Fruit fly (Drosophila melanogaster): ENCODE results near the gene CG10853.

CG10853 gene

dm6 chr3L:3942241-3943028 is 5.3 kb upstream of the CG10853 start, which contains the start of the genes CG10863 and CG14982 (continued):
- TF ChIP-seq Bdp1 (GFP tag; optimal IDR thresholded peaks at IDR 0.05) = no peak
- no peak for TF ChIP-seq pan (optimal IDR thresholded peaks at IDR 0.05)
- TF ChIP-seq pan (GFP tag; optimal IDR thresholded peaks at IDR 0.05 in 1 of 2, IDR thresholded peaks at IDR 0.05 in 1 of 2) = no peak
- TF ChIP-seq sisA (GFP tag; IDR thresholded peaks at IDR 0.05) = no peak
- no peak for TF ChIP-seq bigmax (GFP tag; optimal IDR thresholded peaks at IDR 0.05)
- TF ChIP-seq HmgZ (tag; optimal IDR thresholded peaks at IDR 0.05) = peak; percentile 64
- no peak for TF ChIP-seq CG42726 (GFP tag; IDR thresholded peaks at IDR 0.05; ENCODE audit: partially characterized antibody)
- TF ChIP-seq nau (GFP tag; optimal IDR thresholded peaks at IDR 0.05) = no peak
- TF ChIP-seq gt (GFP tag; IDR thresholded peaks at IDR 0.05) = no peak
- no peak for TF ChIP-seq CG17829 (tag; optimal IDR thresholded peaks at IDR 0.05)
- TF ChIP-seq so (GFP tag; IDR thresholded peaks at IDR 0.05) = no peak
- peak; percentile 85 for TF ChIP-seq pfk (GFP tag; optimal IDR thresholded peaks at IDR 0.05)
- no peak for TF ChIP-seq nom (GFP tag; optimal IDR thresholded peaks at IDR 0.05)
- TF ChIP-seq CG8944 (GFP tag; optimal IDR thresholded peaks at IDR 0.05) = no peak
- no peak for TF ChIP-seq CG14710 (tag; optimal IDR thresholded peaks at IDR 0.05)
- no peak for TF ChIP-seq NC2α (GFP tag; optimal IDR thresholded peaks at IDR 0.05)
- no peak for TF ChIP-seq chif (GFP tag; optimal IDR thresholded peaks at IDR 0.05)
- no peak for TF ChIP-seq Mad (GFP tag; optimal IDR thresholded peaks at IDR 0.05)
- TF ChIP-seq bowl (GFP tag; IDR thresholded peaks at IDR 0.05) = no peak
- TF ChIP-seq CG2889 (GFP tag; IDR thresholded peaks at IDR 0.05) = no peak
- no peak for TF ChIP-seq klu (GFP tag; IDR thresholded peaks at IDR 0.05)
- peak; percentile 83 for TF ChIP-seq CG34376 (GFP tag; optimal IDR thresholded peaks at IDR 0.05)
- TF ChIP-seq CG13296 (GFP tag; optimal IDR thresholded peaks at IDR 0.05) = peak; percentile 7
- TF ChIP-seq CG8359 (GFP tag; optimal IDR thresholded peaks at IDR 0.05; ENCODE audit: borderline replicate concordance) = no peak
- TF ChIP-seq yki (optimal IDR thresholded peaks at IDR 0.05) = no peak
- no peak for TF ChIP-seq CG15479 (GFP tag; optimal IDR thresholded peaks at IDR 0.05)
- TF ChIP-seq gsb-n (tag; optimal IDR thresholded peaks at IDR 0.05) = no peak
- no peak for TF ChIP-seq CG16815 (GFP tag; optimal IDR thresholded peaks at IDR 0.05)
- no peak for TF ChIP-seq CG9932 (GFP tag; IDR thresholded peaks at IDR 0.05)
- TF ChIP-seq CG14667 (GFP tag; IDR thresholded peaks at IDR 0.05) = no peak
- TF ChIP-seq Antp (GFP tag; optimal IDR thresholded peaks at IDR 0.05) = no peak
- peak; percentile 8 for TF ChIP-seq lbe (GFP tag; optimal IDR thresholded peaks at IDR 0.05)
- TF ChIP-seq CG15269 (tag; optimal IDR thresholded peaks at IDR 0.05) = peak; percentile 28
- no peak for TF ChIP-seq Tbp (GFP tag; optimal IDR thresholded peaks at IDR 0.05)
- no peak for TF ChIP-seq fd3F (GFP tag; optimal IDR thresholded peaks at IDR 0.05)
- TF ChIP-seq CG15601 (tag; optimal IDR thresholded peaks at IDR 0.05) = no peak
- no peak for TF ChIP-seq CG1603 (tag; optimal IDR thresholded peaks at IDR 0.05)
- peak; percentile 62 for TF ChIP-seq nerfin-1 (tag; optimal IDR thresholded peaks at IDR 0.05)
- TF ChIP-seq cwo (GFP tag; optimal IDR thresholded peaks at IDR 0.05) = no peak
- TF ChIP-seq zen2 (GFP tag; IDR thresholded peaks at IDR 0.05; ENCODE audit: partially characterized antibody) = no peak
- TF ChIP-seq CG4404 (GFP tag; IDR thresholded peaks at IDR 0.05) = no peak
- TF ChIP-seq CG2120 (GFP tag; optimal IDR thresholded peaks at IDR 0.05) = no peak
- TF ChIP-seq Side (GFP tag; optimal IDR thresholded peaks at IDR 0.05) = no peak
- TF ChIP-seq CG3163 (GFP tag; optimal IDR thresholded peaks at IDR 0.05) = no peak
- no peak for TF ChIP-seq pnt (GFP tag; optimal IDR thresholded peaks at IDR 0.05)
- TF ChIP-seq Hand (GFP tag; optimal IDR thresholded peaks at IDR 0.05) = no peak
- no peak for TF ChIP-seq prd (optimal IDR thresholded peaks at IDR 0.05)
- no peak for TF ChIP-seq prd (GFP tag; IDR thresholded peaks at IDR 0.05)
- TF ChIP-seq MESR4 (GFP tag; optimal IDR thresholded peaks at IDR 0.05) = no peak
- TF ChIP-seq abd-A (tag; optimal IDR thresholded peaks at IDR 0.05) = no peak
- TF ChIP-seq CG6175 (GFP tag; IDR thresholded peaks at IDR 0.05) = no peak
